Fruit fly (Drosophila melanogaster) S2 (cell line): ENCODE measurements around the gene CG3588.

Experiments
- CG8478 ChIP-seq: fragments of >200 bp; optimal IDR thresholded peaks from 2 replicates; lab custom pipeline; 2018
- CTCF ChIP-seq, 2 experiments: fragments of >200 bp; optimal IDR thresholded peaks; 2 replicates each; lab custom pipeline; 2018

CG3588 gene

DNA sequence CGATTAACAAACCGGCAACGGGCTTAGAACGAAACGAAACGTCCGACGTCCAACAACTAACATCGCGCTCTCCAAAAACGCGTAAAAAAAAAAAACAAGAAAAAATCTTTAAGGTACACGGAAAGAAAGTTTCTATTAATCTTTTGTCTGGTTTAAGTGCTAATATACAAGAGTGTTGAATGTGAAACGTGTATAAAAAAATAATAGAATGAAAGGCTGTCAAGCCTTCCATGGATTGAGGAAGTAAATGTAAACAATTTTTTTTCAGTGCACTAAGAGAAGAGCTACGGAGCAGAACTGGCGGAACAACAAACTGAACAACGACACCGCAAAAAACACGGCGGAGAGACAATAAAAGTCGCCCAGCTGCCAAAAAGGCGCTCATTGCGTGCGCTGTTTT lies at the start of gene CG3588:
TSS of gene CG3588 (plus strand) at position 29 of the 400 bp plus-strand sequence.
- no peak for TF ChIP-seq CG8478 (lab: Kevin White, UChicago)
- no peak for TF ChIP-seq CTCF (optimal IDR thresholded peaks at IDR 0.05; lab: Kevin White, UChicago)

DNA sequence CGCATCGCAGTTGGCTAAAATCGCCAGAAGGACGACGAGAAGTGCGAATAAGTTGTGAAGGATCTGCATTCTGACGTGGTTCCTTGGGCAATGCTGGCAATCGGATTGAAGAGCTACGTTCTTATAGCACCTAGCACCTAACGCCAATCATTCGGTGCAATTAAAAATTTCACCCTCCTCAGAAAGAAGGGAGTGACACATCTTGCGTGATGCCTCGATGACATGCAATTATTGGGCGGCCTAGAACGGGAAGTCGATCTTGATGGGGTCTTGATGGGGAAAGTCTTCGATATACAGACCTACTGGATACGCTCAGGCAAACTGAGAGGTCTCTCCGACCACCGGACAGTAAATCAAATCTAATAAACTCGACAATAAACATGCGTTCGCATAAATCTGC lies 46.8 kb upstream of the CG3588 start, which contains the start of gene CG14416:
TSS of gene CG14416 (minus strand) at position 101 of the 400 bp plus-strand sequence.
- TF ChIP-seq CG8478 (lab: Kevin White, UChicago) (no peak), CTCF (optimal IDR thresholded peaks at IDR 0.05; lab: Kevin White, UChicago) (no peak)

DNA sequence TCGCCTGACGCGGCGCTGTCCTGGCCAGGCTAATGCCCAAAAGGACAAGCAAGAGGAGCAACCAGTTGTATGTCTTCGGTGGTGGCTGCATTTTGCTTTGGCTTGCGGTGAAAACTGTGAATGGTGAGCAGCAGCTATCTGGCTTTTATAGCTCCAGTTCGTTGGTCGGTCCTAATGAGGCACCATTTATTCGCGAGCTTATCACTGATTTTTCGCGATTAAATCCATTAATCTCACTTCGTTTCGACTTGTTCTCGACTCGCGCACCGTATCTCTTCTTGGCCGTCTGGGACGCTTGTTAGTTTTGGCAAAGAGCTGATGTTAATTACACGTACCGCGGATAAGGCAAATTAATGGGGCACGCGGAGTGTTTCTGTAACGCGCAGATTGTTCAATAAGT lies 43.1 kb upstream of the CG3588 start, which contains the start of gene CG14417:
TSS of gene CG14417 (minus strand) at position 101 of the 400 bp plus-strand sequence.
- TF ChIP-seq CTCF (optimal IDR thresholded peaks at IDR 0.05; lab: Kevin White, UChicago) (no peak), CG8478 (lab: Kevin White, UChicago) (no peak)

DNA sequence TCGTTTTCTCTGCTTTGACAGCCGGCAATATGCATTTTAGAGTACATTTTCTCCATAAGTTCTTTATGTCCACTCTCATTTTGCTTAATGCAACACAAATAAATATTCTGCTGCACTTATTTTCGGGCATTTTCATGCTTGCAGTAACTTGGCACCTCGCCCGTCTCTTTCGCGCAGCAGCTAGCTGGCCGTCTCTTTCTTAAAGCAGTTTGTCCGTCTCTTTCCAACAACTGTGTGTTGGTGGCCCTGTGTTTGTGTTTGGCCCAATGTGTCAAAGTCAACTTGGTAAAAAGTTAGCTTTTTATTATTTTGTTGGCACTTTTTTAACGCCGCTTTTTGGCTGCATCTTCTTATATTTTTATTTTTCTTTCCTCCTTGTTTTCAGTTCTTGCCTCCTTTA lies 42.5 kb upstream of the CG3588 start:
- no peak for TF ChIP-seq CG8478 (lab: Kevin White, UChicago)
- no peak for TF ChIP-seq CTCF (optimal IDR thresholded peaks at IDR 0.05; lab: Kevin White, UChicago)

DNA sequence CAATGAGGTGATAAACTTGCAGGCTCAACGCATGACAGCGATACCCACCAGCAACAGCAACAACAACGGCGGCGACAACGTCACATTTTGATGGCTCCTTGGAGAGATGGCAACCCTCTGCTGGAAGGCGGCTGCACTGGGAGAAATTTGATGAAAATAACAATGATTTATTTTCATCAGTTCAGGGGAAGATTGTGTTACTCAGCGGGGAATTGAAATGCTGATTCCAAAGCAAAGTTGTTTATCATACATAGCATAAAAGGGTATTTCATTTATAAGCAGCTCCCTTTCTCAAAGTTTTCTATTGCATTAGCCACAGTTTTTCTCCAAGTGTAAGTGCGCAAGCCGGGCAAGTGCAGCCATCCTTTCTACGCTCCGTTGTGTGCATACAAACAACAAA lies 38.9 kb upstream of the CG3588 start:
- TF ChIP-seq CG8478 (lab: Kevin White, UChicago) (no peak), CTCF (optimal IDR thresholded peaks at IDR 0.05; lab: Kevin White, UChicago) (no peak)

DNA sequence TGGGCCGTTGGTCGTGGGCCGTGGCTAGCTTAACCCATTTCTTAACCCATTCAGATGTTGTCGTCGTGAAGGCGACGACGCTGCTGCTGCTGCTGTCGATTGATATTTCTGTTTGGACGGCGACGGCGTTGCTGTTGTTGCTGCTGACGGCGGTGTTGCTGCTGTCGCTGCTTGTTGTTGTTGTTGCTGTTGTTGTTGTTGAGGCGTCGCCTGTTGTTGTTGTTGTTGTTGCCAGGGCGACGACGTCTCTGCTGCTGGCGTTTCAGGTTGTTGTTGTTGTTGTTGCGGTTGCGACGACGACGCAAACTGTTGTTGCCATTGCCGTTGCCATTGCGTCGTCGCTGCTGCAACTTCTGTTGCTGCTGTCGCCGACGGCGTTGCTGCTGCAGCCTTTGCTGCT lies 37.1 kb upstream of the CG3588 start:
- TF ChIP-seq CG8478 (lab: Kevin White, UChicago) (no peak), CTCF (optimal IDR thresholded peaks at IDR 0.05; lab: Kevin White, UChicago) (no peak)

DNA sequence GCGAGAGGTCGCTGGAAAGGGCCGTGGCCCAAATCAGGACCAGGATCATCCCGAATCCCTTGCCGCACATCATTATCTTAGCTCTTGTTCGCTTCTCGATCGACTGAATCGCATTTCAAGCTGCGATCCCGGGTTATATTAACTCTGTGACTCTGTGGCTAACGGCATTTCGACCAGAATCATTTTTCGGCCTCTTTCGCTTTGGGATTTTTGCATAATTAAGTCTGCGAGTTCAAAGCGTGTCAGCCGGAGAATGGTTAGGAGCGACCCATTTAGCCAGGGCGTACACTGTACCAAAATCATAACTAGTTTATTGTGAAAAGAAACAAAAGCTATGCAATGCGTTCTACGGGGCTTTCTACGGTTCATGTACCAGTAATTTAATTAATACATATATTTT lies 36.0 kb upstream of the CG3588 start, which contains the start of gene CG14418:
TSS of gene CG14418 (minus strand) at position 101 of the 400 bp plus-strand sequence.
- TF ChIP-seq CTCF (optimal IDR thresholded peaks at IDR 0.05; lab: Kevin White, UChicago) (no peak), CG8478 (lab: Kevin White, UChicago) (no peak)

DNA sequence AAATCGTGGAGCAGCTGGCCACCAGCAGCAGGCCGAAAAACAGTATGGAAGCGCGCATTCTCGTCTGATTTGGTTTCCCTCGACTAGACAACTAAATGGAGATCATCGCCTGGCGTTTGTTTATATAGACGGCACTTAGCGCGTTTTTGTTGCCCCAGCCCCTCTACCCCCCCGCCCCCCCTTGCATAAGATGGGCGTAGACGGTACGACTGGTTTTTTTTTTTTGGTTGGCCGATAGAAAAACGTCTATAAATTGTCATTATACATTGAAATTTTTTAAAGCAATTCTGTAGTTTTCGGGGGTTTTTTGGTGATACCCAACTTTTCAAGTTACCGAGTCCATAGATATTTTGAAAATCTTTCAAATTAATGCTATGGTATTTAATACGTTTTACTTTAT lies 33.8 kb upstream of the CG3588 start, which contains the start of gene CG14419:
TSS of gene CG14419 (minus strand) at position 101 of the 400 bp plus-strand sequence.
- TF ChIP-seq CTCF (optimal IDR thresholded peaks at IDR 0.05; lab: Kevin White, UChicago) = no peak
- no peak for TF ChIP-seq CG8478 (lab: Kevin White, UChicago)

DNA sequence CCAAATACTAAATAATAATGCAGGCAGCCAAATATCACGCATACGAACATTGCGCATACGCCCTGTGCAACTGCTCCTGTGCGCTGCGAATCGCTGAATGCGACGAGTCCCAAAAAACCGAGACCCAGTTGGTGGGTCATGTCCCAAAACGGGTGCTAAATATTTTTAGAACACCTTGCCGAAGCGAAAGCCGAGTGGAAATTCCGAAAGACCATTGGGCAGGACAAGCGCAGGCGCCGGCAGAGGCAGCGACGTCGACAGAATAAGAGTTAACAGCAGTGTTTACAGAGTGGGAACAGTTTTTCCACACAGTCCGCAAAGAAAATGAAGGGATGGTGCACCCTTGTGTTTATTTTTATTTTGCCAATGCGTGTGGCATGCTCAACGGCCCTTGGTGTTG lies 31.4 kb upstream of the CG3588 start:
- TF ChIP-seq CG8478 (lab: Kevin White, UChicago) (no peak), CTCF (optimal IDR thresholded peaks at IDR 0.05; lab: Kevin White, UChicago) (no peak)

DNA sequence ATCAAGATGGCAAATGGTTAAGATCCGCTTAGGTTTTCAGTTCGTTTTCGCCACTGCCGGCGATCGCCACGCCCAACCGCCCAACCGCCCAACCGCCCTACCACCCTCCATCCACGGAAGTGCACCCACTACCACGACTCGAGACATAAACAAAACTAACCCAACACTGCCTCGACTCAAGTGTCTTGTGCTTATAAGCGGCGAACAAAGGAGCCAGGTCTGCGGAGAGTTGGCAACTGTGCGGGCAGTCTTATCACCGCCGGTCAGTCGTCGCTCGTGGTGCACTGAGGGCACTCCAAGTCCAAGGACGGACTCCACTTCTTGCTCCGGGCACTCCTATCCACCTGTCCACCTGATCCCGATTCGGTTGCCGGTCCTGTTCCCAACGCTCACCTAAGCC lies 29.1 kb upstream of the CG3588 start, which contains the start of gene CG3526:
TSS of gene CG3526 (plus strand) at position 301 of the 400 bp plus-strand sequence.
- TF ChIP-seq CTCF (optimal IDR thresholded peaks at IDR 0.05; lab: Kevin White, UChicago) = no peak
- no peak for TF ChIP-seq CG8478 (lab: Kevin White, UChicago)

DNA sequence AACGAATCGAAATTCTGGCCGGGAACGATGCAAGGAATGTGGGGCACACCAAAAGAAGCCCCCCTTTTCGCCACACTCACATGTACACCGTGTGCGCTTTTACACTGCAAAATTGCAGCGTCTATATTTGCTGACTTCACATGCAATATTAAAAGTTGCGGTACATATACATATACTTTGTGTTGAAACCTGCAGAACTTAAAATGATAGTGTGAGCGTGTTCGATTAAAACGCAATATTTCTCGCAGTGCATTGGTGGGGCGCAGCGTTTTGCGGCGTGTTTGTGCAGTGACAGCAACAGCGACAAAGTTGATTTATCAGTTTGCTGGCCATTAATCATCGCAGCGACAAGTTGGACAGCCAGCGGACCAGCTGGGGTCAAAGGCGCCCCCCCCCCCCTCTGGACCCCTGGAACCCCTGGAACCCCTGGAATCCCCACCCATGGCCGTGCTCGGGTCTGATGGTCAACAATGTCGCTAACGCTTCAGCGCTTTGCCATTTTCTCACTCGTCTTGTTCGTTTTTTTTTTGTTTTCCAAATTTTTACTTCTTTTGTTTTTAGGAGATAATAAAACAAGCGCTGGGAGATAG lies 12.4 kb upstream of the CG3588 start:
- TF ChIP-seq CG8478 (lab: Kevin White, UChicago) = no peak
- no peak for TF ChIP-seq CTCF (optimal IDR thresholded peaks at IDR 0.05; lab: Kevin White, UChicago)

DNA sequence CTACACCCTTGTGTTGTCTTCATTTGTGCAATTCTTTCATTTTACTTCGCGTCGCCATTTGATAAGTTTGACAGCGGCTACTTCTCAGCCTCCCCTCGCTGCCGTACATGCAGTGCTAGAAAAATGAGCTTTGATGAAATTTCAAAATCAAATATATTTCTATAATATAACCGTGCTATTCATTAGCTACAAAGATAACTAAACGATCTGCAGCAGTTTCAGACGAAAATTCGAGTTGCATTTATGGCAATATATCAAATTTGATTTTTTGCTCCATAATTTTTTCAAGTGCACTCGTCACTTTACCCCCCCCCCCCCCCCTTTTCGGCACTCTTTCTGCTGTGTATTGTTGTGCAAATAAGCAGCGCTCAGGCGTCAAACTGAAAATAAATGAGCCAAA lies 7.0 kb upstream of the CG3588 start:
- no peak for TF ChIP-seq CTCF (optimal IDR thresholded peaks at IDR 0.05; lab: Kevin White, UChicago)
- no peak for TF ChIP-seq CG8478 (lab: Kevin White, UChicago)

DNA sequence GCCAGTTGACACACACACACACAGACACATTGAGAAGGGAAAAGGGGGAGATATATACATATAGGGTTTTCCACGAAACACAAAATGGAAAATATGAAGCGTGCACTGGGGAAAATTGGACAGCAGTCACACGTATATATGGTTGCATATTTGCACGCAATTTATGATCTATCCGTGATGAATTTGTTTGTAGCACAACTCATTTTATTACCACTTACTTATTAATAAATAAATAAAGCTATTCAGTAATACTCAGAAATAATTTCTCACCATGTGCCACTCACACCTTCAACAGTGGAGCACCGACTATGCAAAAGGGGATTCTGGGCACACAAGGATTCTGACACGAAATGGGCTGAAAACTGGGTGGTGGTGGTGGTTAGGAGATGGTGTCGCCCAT lies 5.5 kb upstream of the CG3588 start:
- no peak for TF ChIP-seq CG8478 (lab: Kevin White, UChicago)
- TF ChIP-seq CTCF (optimal IDR thresholded peaks at IDR 0.05; lab: Kevin White, UChicago) = no peak

DNA sequence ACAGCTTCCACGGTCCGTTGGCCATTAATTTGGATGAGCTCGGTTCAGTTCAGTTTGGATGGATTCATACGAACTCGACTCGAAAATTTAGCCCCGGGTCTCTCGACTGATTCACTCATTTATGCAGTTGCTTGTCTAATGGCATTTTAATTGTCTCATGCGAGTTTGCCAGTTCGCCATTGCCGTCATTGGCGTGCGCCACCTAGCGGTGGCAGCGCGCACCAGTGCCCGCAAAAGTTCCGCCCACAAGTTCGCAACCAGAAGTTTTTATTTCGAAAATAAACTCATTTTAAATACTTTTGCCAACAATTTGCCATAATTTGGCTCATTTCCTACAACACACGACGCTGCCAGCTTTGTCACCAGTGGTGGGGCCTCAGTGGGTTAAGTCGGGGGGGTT lies 4.5 kb upstream of the CG3588 start:
- peak; percentile 51 to 58 for TF ChIP-seq CTCF (optimal IDR thresholded peaks at IDR 0.05; lab: Kevin White, UChicago)
- no peak for TF ChIP-seq CG8478 (lab: Kevin White, UChicago)

DNA sequence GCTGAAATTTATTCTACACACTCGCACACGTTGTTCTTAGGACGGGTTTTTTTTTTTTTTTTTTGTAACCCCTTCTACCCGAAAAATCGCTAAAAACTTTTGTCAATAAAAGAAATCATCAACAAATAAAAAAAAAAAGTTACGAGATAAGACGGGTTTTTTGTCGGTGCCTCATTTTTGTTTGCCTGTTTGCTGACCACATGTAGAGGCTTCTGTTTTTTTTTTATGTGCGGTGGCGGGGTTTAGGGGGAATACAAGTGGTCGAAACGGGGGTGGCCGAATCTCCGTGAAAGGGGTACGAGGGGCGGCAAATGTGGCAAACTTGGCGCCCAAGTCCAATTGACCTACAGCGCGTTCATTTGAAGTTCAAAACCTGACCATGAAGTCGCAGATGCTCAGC lies 1.0 kb upstream of the CG3588 start:
- no peak for TF ChIP-seq CG8478 (lab: Kevin White, UChicago)
- TF ChIP-seq CTCF (optimal IDR thresholded peaks at IDR 0.05; lab: Kevin White, UChicago) = no peak

DNA sequence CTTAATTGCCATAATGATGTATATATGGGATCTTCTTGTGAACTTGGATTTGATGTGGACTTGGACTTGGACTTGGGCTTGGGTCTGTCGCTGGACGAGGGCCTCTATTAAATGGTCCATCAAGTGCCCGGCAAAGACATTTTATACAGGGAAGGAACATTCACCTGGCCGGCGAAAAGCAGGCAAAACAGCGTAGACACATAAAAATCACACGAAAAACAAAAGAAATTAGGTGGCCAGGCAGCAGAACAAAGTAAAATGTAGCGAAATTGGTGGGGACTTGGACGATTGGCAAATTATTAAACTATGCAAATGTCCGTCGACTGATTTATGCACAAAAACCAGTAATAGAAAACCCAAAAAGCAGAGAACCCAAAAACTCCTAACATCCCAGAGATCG lies 7.6 kb downstream of the CG3588 start, which contains the start of gene CG14424:
TSS of gene CG14424 (minus strand) at position 101 of the 400 bp plus-strand sequence.
- TF ChIP-seq CTCF (optimal IDR thresholded peaks at IDR 0.05; lab: Kevin White, UChicago) = no peak
